Fruit fly (Drosophila melanogaster) whole organism, adult: ENCODE data around the gene Sgs1.

Experiments
- CG11617 ChIP-seq: fragments of 200-800 bp; sonication (Bioruptor generic); optimal IDR thresholded peaks from 2 replicates; lab custom pipeline; 2017; ENCODE audit warnings: mild to moderate bottlenecking, missing biosample characterization, missing genetic modification reagents, missing genetic modification characterization
- CG12768 ChIP-seq: fragments of 200-800 bp; sonication (Bioruptor generic); optimal IDR thresholded peaks from 2 replicates; lab custom pipeline; 2017; ENCODE audit warnings: missing biosample characterization, missing genetic modification characterization, mild to moderate bottlenecking, moderate library complexity, missing genetic modification reagents
- CG14711 ChIP-seq: fragments of 200-800 bp; sonication (Bioruptor generic); optimal IDR thresholded peaks from 2 replicates; lab custom pipeline; 2018; ENCODE audit warnings: missing biosample characterization, mild to moderate bottlenecking, missing genetic modification characterization, moderate library complexity
- CG1620 ChIP-seq: fragments of 200-800 bp; sonication (Bioruptor generic); optimal IDR thresholded peaks from 2 replicates; lab custom pipeline; 2016; ENCODE audit warnings: missing biosample characterization, missing genetic modification characterization
- CG33017 ChIP-seq: fragments of 200-800 bp; sonication (Bioruptor generic); optimal IDR thresholded peaks from 2 replicates; lab custom pipeline; 2018; ENCODE audit warnings: missing biosample characterization, mild to moderate bottlenecking, missing genetic modification characterization, moderate library complexity
- CG5204 ChIP-seq: fragments of 200-800 bp; sonication (Bioruptor generic); optimal IDR thresholded peaks from 2 replicates; lab custom pipeline; 2016; ENCODE audit warnings: missing biosample characterization, missing genetic modification characterization
- CG7045 ChIP-seq: fragments of 200-800 bp; sonication (Bioruptor generic); optimal IDR thresholded peaks from 2 replicates; lab custom pipeline; 2017; ENCODE audit warnings: missing biosample characterization, mild to moderate bottlenecking, missing genetic modification characterization
- CG7101 ChIP-seq: fragments of 200-800 bp; sonication (Bioruptor generic); optimal IDR thresholded peaks from 2 replicates; lab custom pipeline; 2018; ENCODE audit warnings: missing biosample characterization, mild to moderate bottlenecking, missing genetic modification characterization, moderate library complexity
- Clk ChIP-seq: fragments of 200-800 bp; sonication (Bioruptor generic); optimal IDR thresholded peaks from 2 replicates; lab custom pipeline; 2017; ENCODE audit warnings: missing biosample characterization, missing genetic modification characterization
- Crg-1 ChIP-seq: fragments of 200-800 bp; sonication (Bioruptor generic); optimal IDR thresholded peaks from 2 replicates; lab custom pipeline; 2016; ENCODE audit warnings: missing biosample characterization, missing genetic modification characterization
- Hr96 ChIP-seq: fragments of 200-800 bp; sonication (Bioruptor generic); optimal IDR thresholded peaks from 2 replicates; lab custom pipeline; 2016; ENCODE audit warnings: missing biosample characterization, missing genetic modification characterization
- Mnt ChIP-seq: fragments of 200-800 bp; sonication (Bioruptor generic); optimal IDR thresholded peaks from 2 replicates; lab custom pipeline; 2016; ENCODE audit warnings: missing biosample characterization, mild to moderate bottlenecking, missing genetic modification characterization
- bab1 ChIP-seq: fragments of 200-800 bp; sonication (Bioruptor generic); optimal IDR thresholded peaks from 3 replicates; lab custom pipeline; 2019; ENCODE audit warnings: missing biosample characterization, mild to moderate bottlenecking, missing genetic modification characterization, moderate library complexity
- cic ChIP-seq: fragments of 200-800 bp; sonication (Bioruptor generic); optimal IDR thresholded peaks from 2 replicates; lab custom pipeline; 2017; ENCODE audit warnings: missing biosample characterization, mild to moderate bottlenecking, missing genetic modification characterization, moderate library complexity
- cnc ChIP-seq, 2 experiments: fragments of >200 bp; optimal IDR thresholded peaks; 2 replicates each; lab custom pipeline; 2017
- kay ChIP-seq: fragments of 200-800 bp; sonication (Bioruptor generic); peaks from one replicate; lab custom pipeline; 2016; ENCODE audit warnings: missing biosample characterization, missing genetic modification characterization, borderline replicate concordance
- ovo ChIP-seq: fragments of 200-800 bp; sonication (Bioruptor generic); optimal IDR thresholded peaks from 2 replicates; lab custom pipeline; 2016; ENCODE audit warnings: missing biosample characterization, missing genetic modification characterization
- pad ChIP-seq: fragments of 200-800 bp; sonication (Bioruptor generic); optimal IDR thresholded peaks from 3 replicates; lab custom pipeline; 2017; ENCODE audit warnings: missing biosample characterization, missing genetic modification characterization, mild to moderate bottlenecking, moderate library complexity, missing genetic modification reagents
- tj ChIP-seq: fragments of 200-800 bp; sonication (Bioruptor generic); optimal IDR thresholded peaks from 3 replicates; lab custom pipeline; 2017; ENCODE audit warnings: missing biosample characterization, mild to moderate bottlenecking, missing genetic modification characterization, moderate library complexity
- toe ChIP-seq: fragments of 200-800 bp; sonication (Bioruptor generic); optimal IDR thresholded peaks from 2 replicates; lab custom pipeline; 2016; ENCODE audit warnings: missing biosample characterization, missing genetic modification characterization

Gene Sgs1

DNA sequence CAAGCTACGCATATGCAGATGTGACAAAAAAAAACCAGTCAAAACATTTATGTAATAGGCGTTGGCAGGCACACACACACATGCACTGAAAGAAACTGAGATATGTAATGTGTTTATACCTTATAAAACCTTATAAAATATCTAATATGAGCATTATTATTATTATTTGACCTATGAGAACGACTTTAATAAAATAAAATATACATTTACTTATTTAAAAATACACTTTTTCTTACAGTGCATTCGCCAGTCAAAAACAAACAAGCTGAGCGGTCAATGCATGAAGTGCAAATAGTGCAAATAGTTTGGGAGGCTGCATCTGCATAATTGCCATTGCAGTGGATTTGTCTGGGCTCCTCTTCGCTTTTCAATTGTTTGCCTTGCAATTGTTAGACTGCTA is 29.2 kb upstream of the Sgs1 start:
- TF ChIP-seq Clk (no peak), CG33017 (tag; lab: Kevin White, UChicago) (no peak), Crg-1 (no peak), CG7045 (no peak), ovo (GFP tag; lab: Kevin White, UChicago) (no peak), cnc (optimal IDR thresholded peaks at IDR 0.05; lab: Kevin White, UChicago) (no peak), CG7101 (peak; percentile 28), bab1 (no peak), tj (peak; percentile 81), CG1620 (GFP tag; lab: Kevin White, UChicago) (no peak), kay (GFP tag; lab: Kevin White, UChicago) (no peak), CG14711 (tag; lab: Kevin White, UChicago) (peak; percentile 49), CG11617 (peak; percentile 0), pad (no peak), cic (GFP tag; lab: Kevin White, UChicago) (no peak), CG12768 (GFP tag; lab: Kevin White, UChicago) (peak; percentile 27), toe (GFP tag; lab: Kevin White, UChicago) (no peak), Mnt (GFP tag; lab: Kevin White, UChicago) (no peak)

DNA sequence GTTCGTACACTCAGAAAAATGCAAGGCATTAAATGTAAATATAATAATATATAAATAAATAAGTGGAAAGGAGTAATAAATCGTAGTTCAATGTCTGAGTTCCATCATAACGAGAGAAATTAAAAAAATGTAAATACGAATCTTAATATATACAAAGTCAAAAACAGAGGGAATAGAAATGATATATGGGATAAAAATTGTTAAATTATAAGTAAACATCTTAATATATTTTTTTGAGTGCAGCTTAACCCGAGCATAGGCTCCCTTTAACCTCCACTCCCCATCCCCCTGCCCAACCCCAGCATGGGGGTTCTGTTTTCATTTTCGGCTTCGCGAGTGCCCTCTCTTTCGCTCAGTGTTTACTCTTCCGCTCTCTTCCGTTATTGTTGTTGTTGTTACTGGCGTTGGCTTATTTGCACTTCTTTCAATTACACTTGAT is 21.5 kb upstream of the Sgs1 start:
- TF ChIP-seq CG12768 (GFP tag; lab: Kevin White, UChicago) (no peak), CG11617 (peak; percentile 81), ovo (GFP tag; lab: Kevin White, UChicago) (peak; percentile 13), Hr96 (peak; percentile 47), Crg-1 (peak; percentile 55), cnc (optimal IDR thresholded peaks at IDR 0.05; lab: Kevin White, UChicago) (no peak), kay (GFP tag; lab: Kevin White, UChicago) (no peak), Mnt (GFP tag; lab: Kevin White, UChicago) (no peak), CG1620 (GFP tag; lab: Kevin White, UChicago) (peak; percentile 0), CG7045 (no peak), CG7101 (peak; percentile 73), toe (GFP tag; lab: Kevin White, UChicago) (no peak), CG5204 (no peak), tj (peak; percentile 68), pad (peak; percentile 79), bab1 (peak; percentile 98), cic (GFP tag; lab: Kevin White, UChicago) (no peak), CG14711 (tag; lab: Kevin White, UChicago) (peak; percentile 77), CG33017 (tag; lab: Kevin White, UChicago) (no peak), Clk (no peak)

DNA sequence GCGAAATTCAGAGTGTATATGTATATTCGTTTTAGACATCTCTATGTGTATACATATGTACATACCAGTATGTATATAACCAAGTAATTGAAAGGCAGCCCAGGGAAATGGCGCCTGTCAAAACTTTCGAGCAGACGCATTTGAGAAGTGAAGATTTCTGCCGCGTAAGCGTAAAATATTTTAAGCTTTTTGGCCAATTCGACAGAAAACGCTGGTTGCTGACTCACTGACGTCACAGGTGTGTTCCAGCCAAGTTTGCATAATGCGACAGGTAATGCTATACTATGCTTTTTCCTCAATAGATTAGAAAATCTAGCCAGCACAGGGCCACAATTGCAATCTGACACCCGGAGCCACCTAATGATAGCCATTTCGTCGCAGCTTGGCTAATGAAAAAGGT is 20.5 kb upstream of the Sgs1 start:
- no peak for TF ChIP-seq CG7045
- peak; percentile 90 for TF ChIP-seq tj

DNA sequence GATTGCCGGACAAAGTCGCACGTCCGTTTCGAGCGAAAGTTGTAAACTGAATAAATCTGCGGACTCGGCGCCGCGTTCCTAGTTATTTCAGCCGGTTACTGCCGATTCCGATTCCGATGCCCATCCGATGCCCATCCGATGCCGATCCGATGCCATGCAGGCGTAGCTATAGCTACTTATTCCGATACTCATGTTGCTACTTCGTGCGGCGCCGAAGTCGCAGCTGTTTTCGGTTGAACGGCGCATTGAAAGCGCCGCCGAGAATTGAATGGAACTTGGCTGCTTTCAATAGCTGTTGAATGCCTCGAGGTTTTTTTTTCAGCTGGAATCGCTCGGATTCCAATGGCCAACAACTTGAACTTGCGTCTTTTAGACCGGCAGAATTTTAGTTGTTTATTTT is 8.9 kb upstream of the Sgs1 start:
- TF ChIP-seq CG7045: peak; percentile 30
- TF ChIP-seq tj: no peak

DNA sequence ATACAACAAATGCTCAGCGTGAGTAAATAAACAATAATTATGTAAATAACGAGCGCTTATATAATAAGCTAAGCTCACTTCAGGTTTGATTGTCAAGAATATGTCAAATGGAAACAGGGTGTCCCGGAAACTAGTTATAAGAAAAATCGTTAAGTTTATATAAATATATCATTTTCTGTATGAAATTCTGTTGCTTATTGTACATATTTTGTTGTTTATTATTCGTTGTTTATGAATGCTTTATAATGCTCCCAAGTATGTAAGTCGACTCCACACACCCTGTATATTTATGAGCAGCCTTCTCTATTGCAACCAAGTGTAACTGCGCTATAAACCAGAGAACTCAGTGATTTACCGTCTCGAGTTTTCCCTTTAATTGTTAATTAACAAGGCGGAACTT is 6.7 kb upstream of the Sgs1 start:
- TF ChIP-seq CG5204: peak; percentile 61
- no peak for TF ChIP-seq cnc (optimal IDR thresholded peaks at IDR 0.05; lab: Kevin White, UChicago)
- TF ChIP-seq Crg-1: no peak
- peak; percentile 69 for TF ChIP-seq CG14711 (tag; lab: Kevin White, UChicago)
- no peak for TF ChIP-seq Mnt (GFP tag; lab: Kevin White, UChicago)
- peak; percentile 12 for TF ChIP-seq Hr96
- no peak for TF ChIP-seq ovo (GFP tag; lab: Kevin White, UChicago)
- TF ChIP-seq CG7045: peak; percentile 83
- no peak for TF ChIP-seq cic (GFP tag; lab: Kevin White, UChicago)
- peak; percentile 20 for TF ChIP-seq CG11617
- TF ChIP-seq bab1: peak; percentile 35
- TF ChIP-seq CG33017 (tag; lab: Kevin White, UChicago): peak; percentile 90
- peak; percentile 51 for TF ChIP-seq CG12768 (GFP tag; lab: Kevin White, UChicago)
- TF ChIP-seq Clk: no peak
- TF ChIP-seq pad: no peak
- TF ChIP-seq kay (GFP tag; lab: Kevin White, UChicago): peak; percentile 36
- peak; percentile 9 for TF ChIP-seq toe (GFP tag; lab: Kevin White, UChicago)
- TF ChIP-seq tj: peak; percentile 30
- TF ChIP-seq CG7101: peak; percentile 67
- no peak for TF ChIP-seq CG1620 (GFP tag; lab: Kevin White, UChicago)

DNA sequence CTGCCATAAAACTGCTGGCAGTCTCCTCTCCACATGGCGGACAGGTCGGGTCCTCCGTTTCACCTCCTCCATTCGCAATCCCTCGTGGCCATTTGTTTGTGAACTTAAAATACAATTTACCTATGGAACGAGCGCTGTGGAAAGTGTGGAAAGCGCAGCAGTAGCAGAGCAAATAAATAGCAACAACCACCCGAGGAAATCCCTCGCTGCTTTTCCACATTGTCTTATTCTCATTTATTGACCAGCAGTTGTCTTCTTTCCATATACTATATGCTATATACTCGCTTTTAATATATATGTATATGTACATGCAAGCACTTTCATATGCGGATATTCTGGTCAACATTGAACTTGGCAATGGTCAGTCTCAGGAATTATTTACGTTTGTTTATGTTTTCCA is 4.9 kb upstream of the Sgs1 start, which contains the start of gene hoe1:
Gene hoe1 (minus strand): TSS at position 101 of the 400 bp plus-strand sequence.
- TF ChIP-seq Crg-1: no peak
- no peak for TF ChIP-seq ovo (GFP tag; lab: Kevin White, UChicago)
- no peak for TF ChIP-seq Hr96
- no peak for TF ChIP-seq tj
- no peak for TF ChIP-seq bab1
- no peak for TF ChIP-seq Clk

DNA sequence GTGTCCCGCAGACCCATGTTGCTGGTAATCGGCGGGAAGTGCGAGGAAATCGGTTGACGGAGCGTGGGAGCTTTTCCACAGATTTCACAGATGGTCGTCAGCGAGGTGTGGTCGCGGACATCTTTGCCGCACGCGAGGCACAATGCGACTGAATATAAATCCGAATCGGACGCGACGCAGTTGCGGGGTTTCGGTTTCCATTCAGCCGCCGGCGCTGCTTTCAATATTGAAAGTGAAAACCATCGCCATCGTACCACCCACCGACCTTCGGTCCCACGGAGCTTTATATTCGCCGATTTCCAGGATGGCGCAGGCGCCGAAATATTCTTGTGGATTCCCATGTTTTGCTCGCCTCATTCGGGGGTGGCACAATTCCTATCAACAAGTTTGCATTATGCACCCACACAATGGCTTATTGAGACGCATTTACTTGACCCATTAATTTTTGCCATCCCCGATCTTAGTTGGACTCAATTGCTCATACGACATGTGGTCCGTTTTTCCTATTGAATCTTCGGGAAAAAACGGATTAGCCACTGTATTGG is 812 bp upstream of the Sgs1 start, which contains the start of gene hoe2:
Gene hoe2 (minus strand): TSS at position 126 of the 545 bp plus-strand sequence.
- no peak for TF ChIP-seq cic (GFP tag; lab: Kevin White, UChicago)
- no peak for TF ChIP-seq toe (GFP tag; lab: Kevin White, UChicago)
- TF ChIP-seq CG12768 (GFP tag; lab: Kevin White, UChicago): no peak
- no peak for TF ChIP-seq CG11617
- TF ChIP-seq pad: no peak
- TF ChIP-seq CG7045: peak; percentile 5
- no peak for TF ChIP-seq tj
